Fruit fly (Drosophila melanogaster) whole organism, embryonic: Measurements from ENCODE around the gene PGAP2.

ENCODE experiments used
- Antp ChIP-seq: fragments of 200-800 bp; sonication (Bioruptor generic); optimal IDR thresholded peaks from 3 replicates; lab custom pipeline; 2016; ENCODE audit warnings: missing biosample characterization, missing genetic modification characterization
- Bteb2 ChIP-seq: fragments of 200-800 bp; sonication (Bioruptor generic); optimal IDR thresholded peaks from 2 replicates; lab custom pipeline; 2016; ENCODE audit warnings: missing biosample characterization, missing genetic modification characterization
- CG10366 ChIP-seq: fragments of 200-800 bp; sonication (Bioruptor generic); IDR thresholded peaks from 2 replicates; pipeline ENCODE4 v1.3.6; 2022; ENCODE audit warnings: missing biosample characterization, missing genetic modification characterization
- CG11723 ChIP-seq: fragments of 200-800 bp; sonication (Bioruptor generic); optimal IDR thresholded peaks from 2 replicates; lab custom pipeline; 2017; ENCODE audit warnings: missing biosample characterization, mild to moderate bottlenecking, missing genetic modification characterization
- CG13296 ChIP-seq: fragments of 200-800 bp; sonication (Bioruptor generic); optimal IDR thresholded peaks from 3 replicates; lab custom pipeline; 2018; ENCODE audit warnings: missing biosample characterization, mild to moderate bottlenecking, missing genetic modification characterization
- CG14860 ChIP-seq: fragments of 200-800 bp; sonication (Bioruptor generic); IDR thresholded peaks from 3 replicates; pipeline ENCODE4 v1.3.6; 2022; ENCODE audit warnings: missing biosample characterization, missing genetic modification characterization; ENCODE audit not compliant: partially characterized antibody
- CG18262 ChIP-seq: fragments of 200-800 bp; optimal IDR thresholded peaks from 3 replicates; lab custom pipeline; 2019; ENCODE audit warnings: missing biosample characterization, mild to moderate bottlenecking, missing genetic modification characterization, moderate library complexity
- CG2202 ChIP-seq: fragments of 200-800 bp; sonication (Bioruptor generic); optimal IDR thresholded peaks from 2 replicates; lab custom pipeline; 2018; ENCODE audit warnings: missing biosample characterization, mild to moderate bottlenecking, missing genetic modification characterization
- CG2678 ChIP-seq: fragments of 200-800 bp; sonication (Bioruptor generic); optimal IDR thresholded peaks from 3 replicates; lab custom pipeline; 2019; ENCODE audit warnings: missing biosample characterization, mild to moderate bottlenecking, missing genetic modification characterization, moderate library complexity
- CG2875 ChIP-seq: fragments of 200-800 bp; sonication (Bioruptor generic); optimal IDR thresholded peaks from 2 replicates; lab custom pipeline; 2017; ENCODE audit warnings: missing biosample characterization, mild to moderate bottlenecking, missing genetic modification characterization, missing genetic modification reagents
- CG4404 ChIP-seq: fragments of 200-800 bp; sonication (Bioruptor generic); IDR thresholded peaks from 2 replicates; pipeline ENCODE4 v1.3.6; 2022; ENCODE audit warnings: missing biosample characterization, missing genetic modification characterization
- CG6175 ChIP-seq: fragments of 200-800 bp; sonication (Bioruptor generic); IDR thresholded peaks from 3 replicates; pipeline ENCODE4 v1.3.6; 2022; ENCODE audit warnings: missing biosample characterization, missing genetic modification characterization
- CG6765 ChIP-seq: fragments of 200-800 bp; sonication (Bioruptor generic); optimal IDR thresholded peaks from 3 replicates; lab custom pipeline; 2017; ENCODE audit warnings: missing biosample characterization, mild to moderate bottlenecking, missing genetic modification characterization
- CG6854 ChIP-seq: fragments of 200-800 bp; sonication (Bioruptor generic); optimal IDR thresholded peaks from 3 replicates; lab custom pipeline; 2017; ENCODE audit warnings: missing biosample characterization, mild to moderate bottlenecking, missing genetic modification characterization
- CG7556 ChIP-seq: fragments of 200-800 bp; sonication (Bioruptor generic); optimal IDR thresholded peaks from 2 replicates; lab custom pipeline; 2017; ENCODE audit warnings: missing biosample characterization, mild to moderate bottlenecking, missing genetic modification characterization
- CG9727 ChIP-seq: fragments of 200-800 bp; sonication (Bioruptor generic); optimal IDR thresholded peaks from 3 replicates; lab custom pipeline; 2017; ENCODE audit warnings: missing biosample characterization, mild to moderate bottlenecking, missing genetic modification characterization
- Dad ChIP-seq: fragments of 200-800 bp; sonication (Bioruptor generic); optimal IDR thresholded peaks from 3 replicates; lab custom pipeline; 2016; ENCODE audit warnings: missing biosample characterization, missing genetic modification characterization
- Dbx ChIP-seq: fragments of 200-800 bp; sonication (Bioruptor generic); IDR thresholded peaks from 3 replicates; pipeline ENCODE4 v1.3.6; 2022; ENCODE audit warnings: missing biosample characterization, missing genetic modification characterization
- Dip3 ChIP-seq: fragments of 200-800 bp; sonication (Bioruptor generic); optimal IDR thresholded peaks from 3 replicates; lab custom pipeline; 2016; ENCODE audit warnings: missing biosample characterization, missing genetic modification characterization
- Dll ChIP-seq: fragments of 200-800 bp; sonication (Bioruptor generic); IDR thresholded peaks from 4 replicates; pipeline ENCODE4 v1.3.6; 2022; ENCODE audit warnings: missing biosample characterization, missing genetic modification characterization; ENCODE audit not compliant: partially characterized antibody
- HLH54F ChIP-seq: fragments of 200-800 bp; sonication (Bioruptor generic); optimal IDR thresholded peaks from 3 replicates; lab custom pipeline; 2016; ENCODE audit warnings: missing biosample characterization, missing genetic modification characterization
- MBD-R2 ChIP-seq: fragments of 200-800 bp; sonication (Bioruptor generic); IDR thresholded peaks from 2 replicates; pipeline ENCODE4 v1.3.6; 2022; ENCODE audit warnings: missing biosample characterization, missing genetic modification characterization
- MESR4 ChIP-seq: fragments of 200-800 bp; sonication (Bioruptor generic); optimal IDR thresholded peaks from 2 replicates; lab custom pipeline; 2018; ENCODE audit warnings: missing biosample characterization, mild to moderate bottlenecking, missing genetic modification characterization, moderate library complexity
- NfI ChIP-seq: fragments of 200-800 bp; sonication (Bioruptor generic); optimal IDR thresholded peaks from 3 replicates; lab custom pipeline; 2018; ENCODE audit warnings: missing biosample characterization, mild to moderate bottlenecking, missing genetic modification characterization, moderate library complexity
- Scr ChIP-seq: fragments of 200-800 bp; sonication (Bioruptor generic); IDR thresholded peaks from 2 replicates; pipeline ENCODE4 v1.3.6; 2022; ENCODE audit warnings: missing biosample characterization, missing genetic modification characterization; ENCODE audit not compliant: partially characterized antibody
- Sox102F ChIP-seq: fragments of 200-800 bp; sonication (Bioruptor generic); optimal IDR thresholded peaks from 2 replicates; lab custom pipeline; 2018; ENCODE audit warnings: missing biosample characterization, mild to moderate bottlenecking, missing genetic modification characterization, moderate library complexity
- TFAM ChIP-seq: fragments of 200-800 bp; sonication (Bioruptor generic); optimal IDR thresholded peaks from 2 replicates; lab custom pipeline; 2017; ENCODE audit warnings: missing biosample characterization, missing genetic modification characterization, inconsistent platforms
- amos ChIP-seq: fragments of 200-800 bp; sonication (Bioruptor generic); IDR thresholded peaks from 2 replicates; pipeline ENCODE4 v1.3.6; 2022; ENCODE audit warnings: missing biosample characterization, missing genetic modification characterization; ENCODE audit not compliant: partially characterized antibody
- bsh ChIP-seq, 2 experiments: fragments of 200-800 bp; sonication (Bioruptor generic); optimal IDR thresholded peaks; 2 replicates each; lab custom pipeline; 2017 to 2018; ENCODE audit warnings: mild to moderate bottlenecking in 2 of 2, missing biosample characterization in 2 of 2, missing genetic modification characterization in 2 of 2, moderate library complexity in 1 of 2
- btn ChIP-seq: fragments of 200-800 bp; sonication (Bioruptor generic); optimal IDR thresholded peaks from 2 replicates; lab custom pipeline; 2016; ENCODE audit warnings: missing biosample characterization, missing genetic modification characterization
- chif ChIP-seq, 2 experiments: fragments of 200-800 bp; sonication (Bioruptor generic); optimal IDR thresholded peaks; 3 replicates each; lab custom pipeline; 2016; ENCODE audit warnings: missing biosample characterization in 2 of 2, missing genetic modification characterization in 2 of 2
- ftz-f1 ChIP-seq: fragments of 200-800 bp; sonication (Bioruptor generic); optimal IDR thresholded peaks from 2 replicates; lab custom pipeline; 2016; ENCODE audit warnings: missing biosample characterization, missing genetic modification characterization
- gsb ChIP-seq: fragments of 200-800 bp; sonication (Bioruptor generic); IDR thresholded peaks from 2 replicates; pipeline ENCODE4 v1.3.6; 2022; ENCODE audit warnings: missing biosample characterization, missing genetic modification characterization
- ken ChIP-seq: fragments of 200-800 bp; sonication (Bioruptor generic); IDR thresholded peaks from 3 replicates; pipeline ENCODE4 v1.3.6; 2022; ENCODE audit warnings: missing biosample characterization, missing genetic modification characterization
- klu ChIP-seq: fragments of 200-800 bp; sonication (Bioruptor generic); IDR thresholded peaks from 2 replicates; pipeline ENCODE4 v1.3.6; 2022; ENCODE audit warnings: missing biosample characterization, missing genetic modification characterization
- lmd ChIP-seq: fragments of 200-800 bp; sonication (Bioruptor generic); IDR thresholded peaks from 2 replicates; pipeline ENCODE4 v1.3.6; 2022; ENCODE audit warnings: missing biosample characterization, missing genetic modification characterization
- nom ChIP-seq: fragments of 200-800 bp; sonication (Bioruptor generic); optimal IDR thresholded peaks from 2 replicates; lab custom pipeline; 2017; ENCODE audit warnings: missing biosample characterization, missing genetic modification characterization, mild to moderate bottlenecking, moderate library complexity, missing genetic modification reagents
- oc ChIP-seq: fragments of 200-800 bp; sonication (Bioruptor generic); optimal IDR thresholded peaks from 2 replicates; lab custom pipeline; 2018; ENCODE audit warnings: missing biosample characterization, mild to moderate bottlenecking, missing genetic modification characterization, moderate library complexity
- pb ChIP-seq: fragments of 200-800 bp; sonication (Bioruptor generic); optimal IDR thresholded peaks from 3 replicates; lab custom pipeline; 2016; ENCODE audit warnings: missing biosample characterization, missing genetic modification characterization
- peb ChIP-seq: fragments of 200-800 bp; sonication (Bioruptor generic); IDR thresholded peaks from 2 replicates; pipeline ENCODE4 v1.3.6; 2022; ENCODE audit warnings: missing biosample characterization, missing genetic modification characterization
- pros ChIP-seq: fragments of 200-800 bp; sonication (Bioruptor generic); optimal IDR thresholded peaks from 3 replicates; lab custom pipeline; 2019; ENCODE audit warnings: missing biosample characterization, mild to moderate bottlenecking, missing genetic modification characterization, moderate library complexity
- run ChIP-seq: fragments of 200-800 bp; sonication (Bioruptor generic); optimal IDR thresholded peaks from 3 replicates; lab custom pipeline; 2018; ENCODE audit warnings: missing biosample characterization, mild to moderate bottlenecking, missing genetic modification characterization
- sc ChIP-seq, 3 experiments: fragments of >200 bp in 2 of 3; fragments of 200-800 bp in 1 of 3; sonication (Bioruptor generic) in 1 of 3; optimal IDR thresholded peaks; 2 replicates in 2 of 3; 3 replicates in 1 of 3; lab custom pipeline; 2017; ENCODE audit warnings: mild to moderate bottlenecking in 1 of 3, missing biosample characterization in 1 of 3, missing genetic modification characterization in 1 of 3, missing genetic modification reagents in 1 of 3
- sens-2 ChIP-seq: fragments of 200-800 bp; sonication (Bioruptor generic); IDR thresholded peaks from 2 replicates; pipeline ENCODE4 v1.3.6; 2022; ENCODE audit warnings: missing biosample characterization, missing genetic modification characterization
- sisA ChIP-seq: fragments of 200-800 bp; sonication (Bioruptor generic); IDR thresholded peaks from 2 replicates; pipeline ENCODE4 v1.3.6; 2022; ENCODE audit warnings: missing biosample characterization, missing genetic modification characterization
- so ChIP-seq: fragments of 200-800 bp; sonication (Bioruptor generic); IDR thresholded peaks from 3 replicates; pipeline ENCODE4 v1.3.6; 2022; ENCODE audit warnings: missing biosample characterization, missing genetic modification characterization
- trem ChIP-seq: fragments of 200-800 bp; optimal IDR thresholded peaks from 3 replicates; lab custom pipeline; 2019; ENCODE audit warnings: missing biosample characterization, mild to moderate bottlenecking, missing genetic modification characterization, moderate library complexity
- wor ChIP-seq: fragments of 200-800 bp; sonication (Bioruptor generic); IDR thresholded peaks from 2 replicates; pipeline ENCODE4 v1.3.6; 2022; ENCODE audit warnings: missing biosample characterization, missing genetic modification characterization
- zfh2 ChIP-seq: fragments of 200-800 bp; sonication (Bioruptor generic); optimal IDR thresholded peaks from 2 replicates; lab custom pipeline; 2016; ENCODE audit warnings: missing biosample characterization, missing genetic modification characterization

Gene PGAP2

dm6 chr2L:855052-855547, 35.8 kb upstream of the PGAP2 start, which contains the start of gene CG13949 (continued):
- TF ChIP-seq CG6854 (GFP tag; lab: Kevin White, UChicago): peak; percentile 21
- TF ChIP-seq btn: no peak
- peak; percentile 60 for TF ChIP-seq Antp
- TF ChIP-seq lmd (GFP tag; lab: Robert Waterston, UW): peak; percentile 72
- TF ChIP-seq run (tag; lab: Kevin White, UChicago): peak; percentile 38
- peak; percentile 73 for TF ChIP-seq CG2678 (tag; lab: Kevin White, UChicago)
- TF ChIP-seq CG2875 (GFP tag; lab: Kevin White, UChicago): peak; percentile 22
- peak; percentile 47; the same call in 1 of the 2 replicates for TF ChIP-seq klu (GFP tag; lab: Robert Waterston, UW)
- no peak for TF ChIP-seq nom
- TF ChIP-seq CG4404 (GFP tag; lab: Robert Waterston, UW): 0 out of 2 replicates have a peak, but pooled peaks have one; percentile 24
- TF ChIP-seq oc: peak; percentile 60
- TF ChIP-seq chif (GFP tag; optimal IDR thresholded peaks at IDR 0.05; lab: Kevin White, UChicago): peak; percentile 11 to 66
- peak; percentile 63 for TF ChIP-seq trem (tag; lab: Kevin White, UChicago)
- TF ChIP-seq Dad (GFP tag; lab: Kevin White, UChicago): no peak
- TF ChIP-seq CG7556 (GFP tag; lab: Kevin White, UChicago): peak; percentile 60
- TF ChIP-seq amos (GFP tag; lab: Robert Waterston, UW): peak; percentile 56
- TF ChIP-seq pb: no peak
- TF ChIP-seq Scr (GFP tag; lab: Robert Waterston, UW): peak; percentile 42
- no peak for TF ChIP-seq TFAM
- TF ChIP-seq sisA (GFP tag; lab: Robert Waterston, UW): peak; percentile 59
- TF ChIP-seq Dbx (GFP tag; lab: Robert Waterston, UW): peak; percentile 82
- peak; percentile 11 for TF ChIP-seq CG2202
- TF ChIP-seq Sox102F (GFP tag; lab: Kevin White, UChicago): peak; percentile 67
- peak; percentile 88 for TF ChIP-seq ken (GFP tag; lab: Robert Waterston, UW)
- TF ChIP-seq gsb (GFP tag; lab: Robert Waterston, UW): peak; percentile 24; the same call in 1 of the 2 replicates
- TF ChIP-seq CG13296: peak; percentile 40
- no peak for TF ChIP-seq CG11723 (GFP tag; lab: Kevin White, UChicago)
- TF ChIP-seq Bteb2 (GFP tag; lab: Kevin White, UChicago): peak; percentile 75
- no peak for TF ChIP-seq sc (optimal IDR thresholded peaks at IDR 0.05; lab: Kevin White, UChicago)
- no peak for TF ChIP-seq sc (GFP tag; optimal IDR thresholded peaks at IDR 0.05; lab: Kevin White, UChicago)
- peak; percentile 79 for TF ChIP-seq CG10366 (GFP tag; lab: Robert Waterston, UW)
- TF ChIP-seq wor: no peak
- peak; percentile 15 for TF ChIP-seq Dip3 (GFP tag; lab: Kevin White, UChicago)
- TF ChIP-seq bsh (GFP tag; optimal IDR thresholded peaks at IDR 0.05; lab: Kevin White, UChicago): peak in 1 of 2 experiments; percentile 58
- TF ChIP-seq CG6765 (GFP tag; lab: Kevin White, UChicago): peak; percentile 12
- no peak for TF ChIP-seq MESR4
- peak; percentile 57 for TF ChIP-seq HLH54F (GFP tag; lab: Kevin White, UChicago)
- 0 out of 4 replicates have a peak, but pooled peaks have one; percentile 40 for TF ChIP-seq Dll (GFP tag; lab: Robert Waterston, UW)
- no peak for TF ChIP-seq ftz-f1
- peak; percentile 82 for TF ChIP-seq MBD-R2 (GFP tag; lab: Robert Waterston, UW)
- TF ChIP-seq peb (GFP tag; lab: Robert Waterston, UW): peak; percentile 32; the same call in 1 of the 2 replicates
- TF ChIP-seq CG14860 (GFP tag; lab: Robert Waterston, UW): no peak
- TF ChIP-seq NfI (GFP tag; lab: Kevin White, UChicago): peak; percentile 62
- peak; percentile 59 for TF ChIP-seq CG18262
- no peak; the same call in 2 of the 3 replicates for TF ChIP-seq CG6175 (GFP tag; lab: Robert Waterston, UW)
- TF ChIP-seq so (GFP tag; lab: Robert Waterston, UW): no peak
- peak; percentile 51 for TF ChIP-seq CG9727 (GFP tag; lab: Kevin White, UChicago)
- TF ChIP-seq zfh2 (GFP tag; lab: Kevin White, UChicago): peak; percentile 57
- TF ChIP-seq pros (GFP tag; lab: Kevin White, UChicago): no peak
- no peak for TF ChIP-seq sens-2
